Fruit fly (Drosophila melanogaster) whole organism, embryonic: Measurements from ENCODE around the gene Agpat3.
A peak's percentile ranks its signal among the peaks of the same experiment; 100 is the strongest.

Experiments
- Atf-2 ChIP-seq: fragments of 200-800 bp; sonication (Bioruptor generic); optimal IDR thresholded peaks from 2 replicates; lab custom pipeline; 2016; ENCODE audit warnings: missing biosample characterization, missing genetic modification characterization
- Blimp-1 ChIP-seq: fragments of 200-800 bp; sonication (Bioruptor generic); optimal IDR thresholded peaks from 3 replicates; lab custom pipeline; 2018; ENCODE audit warnings: missing biosample characterization, missing genetic modification characterization, mild to moderate bottlenecking, moderate library complexity, missing genetic modification reagents
- CG10321 ChIP-seq: fragments of 200-800 bp; sonication (Bioruptor generic); IDR thresholded peaks from 2 replicates; pipeline ENCODE4 v1.3.6; 2022; ENCODE audit warnings: missing biosample characterization, missing genetic modification characterization
- CG14441 ChIP-seq: fragments of 200-800 bp; sonication (Bioruptor generic); IDR thresholded peaks from 2 replicates; pipeline ENCODE4 v1.3.6; 2022; ENCODE audit warnings: missing biosample characterization, missing genetic modification characterization
- CG15073 ChIP-seq: fragments of 200-800 bp; sonication (Bioruptor generic); optimal IDR thresholded peaks from 2 replicates; lab custom pipeline; 2016; ENCODE audit warnings: missing biosample characterization, missing genetic modification characterization
- CG15514 ChIP-seq: fragments of 200-800 bp; sonication (Bioruptor generic); optimal IDR thresholded peaks from 3 replicates; lab custom pipeline; 2017; ENCODE audit warnings: missing biosample characterization, missing genetic modification characterization, mild to moderate bottlenecking, moderate library complexity, missing genetic modification reagents
- CG15696 ChIP-seq: fragments of 200-800 bp; sonication (Bioruptor generic); optimal IDR thresholded peaks from 2 replicates; lab custom pipeline; 2019; ENCODE audit warnings: missing biosample characterization, mild to moderate bottlenecking, missing genetic modification characterization, moderate library complexity
- CG2199 ChIP-seq: fragments of 200-800 bp; sonication (Bioruptor generic); IDR thresholded peaks from 3 replicates; pipeline ENCODE4 v1.3.6; 2022; ENCODE audit warnings: missing biosample characterization, missing genetic modification characterization
- CG2202 ChIP-seq: fragments of 200-800 bp; sonication (Bioruptor generic); optimal IDR thresholded peaks from 2 replicates; lab custom pipeline; 2018; ENCODE audit warnings: missing biosample characterization, mild to moderate bottlenecking, missing genetic modification characterization
- CG4282 ChIP-seq: fragments of 200-800 bp; sonication (Bioruptor generic); optimal IDR thresholded peaks from 2 replicates; lab custom pipeline; 2016; ENCODE audit warnings: missing biosample characterization, missing genetic modification characterization
- CG4404 ChIP-seq: fragments of 200-800 bp; sonication (Bioruptor generic); IDR thresholded peaks from 2 replicates; pipeline ENCODE4 v1.3.6; 2022; ENCODE audit warnings: missing biosample characterization, missing genetic modification characterization
- CG4820 ChIP-seq: fragments of 200-800 bp; sonication (Bioruptor generic); optimal IDR thresholded peaks from 3 replicates; lab custom pipeline; 2016; ENCODE audit warnings: missing biosample characterization, missing genetic modification characterization
- CG5180 ChIP-seq: fragments of 200-800 bp; sonication (Bioruptor generic); optimal IDR thresholded peaks from 3 replicates; lab custom pipeline; 2017; ENCODE audit warnings: missing biosample characterization, missing genetic modification characterization, mild to moderate bottlenecking, moderate library complexity, missing genetic modification reagents
- CG6654 ChIP-seq: fragments of 200-800 bp; sonication (Bioruptor generic); optimal IDR thresholded peaks from 2 replicates; lab custom pipeline; 2017; ENCODE audit warnings: missing biosample characterization, mild to moderate bottlenecking, missing genetic modification characterization
- CG7839 ChIP-seq: fragments of 200-800 bp; sonication (Bioruptor generic); optimal IDR thresholded peaks from 3 replicates; lab custom pipeline; 2018; ENCODE audit warnings: missing biosample characterization, mild to moderate bottlenecking, missing genetic modification characterization, moderate library complexity
- Camta ChIP-seq: fragments of 200-800 bp; sonication (Bioruptor generic); optimal IDR thresholded peaks from 2 replicates; lab custom pipeline; 2016; ENCODE audit warnings: missing biosample characterization, missing genetic modification characterization
- Deaf1 ChIP-seq: fragments of 200-800 bp; optimal IDR thresholded peaks from 3 replicates; lab custom pipeline; 2019; ENCODE audit warnings: missing biosample characterization, mild to moderate bottlenecking, missing genetic modification characterization, moderate library complexity
- Eip74EF ChIP-seq, 2 experiments: fragments of 200-800 bp in 1 of 2; fragments of >200 bp in 1 of 2; sonication (Bioruptor generic) in 1 of 2; optimal IDR thresholded peaks; 2 replicates each; lab custom pipeline; 2017 to 2019; ENCODE audit warnings: missing biosample characterization in 2 of 2, missing genetic modification characterization in 2 of 2, mild to moderate bottlenecking in 1 of 2, moderate library complexity in 1 of 2
- Kr ChIP-seq: fragments of 200-800 bp; sonication (Bioruptor generic); optimal IDR thresholded peaks from 2 replicates; lab custom pipeline; 2017; ENCODE audit warnings: missing biosample characterization, mild to moderate bottlenecking, missing genetic modification characterization
- Oaz ChIP-seq: fragments of 200-800 bp; sonication (Bioruptor generic); IDR thresholded peaks from 2 replicates; pipeline ENCODE4 v1.3.6; 2022; ENCODE audit warnings: missing biosample characterization, missing genetic modification characterization
- Opbp ChIP-seq: fragments of 200-800 bp; sonication (Bioruptor generic); IDR thresholded peaks from 3 replicates; pipeline ENCODE4 v1.3.6; 2022; ENCODE audit warnings: missing biosample characterization, missing genetic modification characterization; ENCODE audit not compliant: partially characterized antibody
- Rfx ChIP-seq: fragments of 200-800 bp; sonication (Bioruptor generic); IDR thresholded peaks from 2 replicates; pipeline ENCODE4 v1.3.6; 2022; ENCODE audit warnings: missing biosample characterization, missing genetic modification characterization
- Rx ChIP-seq: fragments of 200-800 bp; sonication (Bioruptor generic); IDR thresholded peaks from 2 replicates; pipeline ENCODE4 v1.3.6; 2022; ENCODE audit warnings: missing biosample characterization, missing genetic modification characterization
- Trl ChIP-seq, 3 experiments: fragments of >200 bp in 2 of 3; fragments of 200-800 bp in 1 of 3; sonication (Bioruptor generic) in 1 of 3; optimal IDR thresholded peaks; 2 replicates in 1 of 3; 3 replicates in 2 of 3; lab custom pipeline; 2016 to 2017; ENCODE audit warnings: missing biosample characterization in 1 of 3, missing genetic modification characterization in 1 of 3
- bbx ChIP-seq: fragments of 200-800 bp; sonication (Bioruptor generic); IDR thresholded peaks from 2 replicates; pipeline ENCODE4 v1.3.6; 2022; ENCODE audit warnings: missing biosample characterization, missing genetic modification characterization; ENCODE audit not compliant: partially characterized antibody
- bcd ChIP-seq: fragments of 200-800 bp; sonication (Bioruptor generic); optimal IDR thresholded peaks from 2 replicates; lab custom pipeline; 2017; ENCODE audit warnings: missing biosample characterization, mild to moderate bottlenecking, missing genetic modification characterization
- cad ChIP-seq: fragments of >200 bp; optimal IDR thresholded peaks from 2 replicates; lab custom pipeline; 2017; ENCODE audit warnings: missing biosample characterization, missing genetic modification characterization
- chinmo ChIP-seq: fragments of 200-800 bp; sonication (Bioruptor generic); IDR thresholded peaks from 4 replicates; pipeline ENCODE4 v1.3.6; 2022; ENCODE audit warnings: missing biosample characterization, missing genetic modification characterization; ENCODE audit not compliant: partially characterized antibody
- crc ChIP-seq: fragments of 200-800 bp; sonication (Bioruptor generic); optimal IDR thresholded peaks from 2 replicates; lab custom pipeline; 2016; ENCODE audit warnings: missing biosample characterization, missing genetic modification characterization
- exex ChIP-seq: fragments of 200-800 bp; sonication (Bioruptor generic); optimal IDR thresholded peaks from 4 replicates; lab custom pipeline; 2018; ENCODE audit warnings: missing biosample characterization, mild to moderate bottlenecking, missing genetic modification characterization, moderate library complexity
- jumu ChIP-seq: fragments of 200-800 bp; sonication (Bioruptor generic); optimal IDR thresholded peaks from 3 replicates; lab custom pipeline; 2016; ENCODE audit warnings: missing biosample characterization, missing genetic modification characterization
- ken ChIP-seq: fragments of 200-800 bp; sonication (Bioruptor generic); IDR thresholded peaks from 3 replicates; pipeline ENCODE4 v1.3.6; 2022; ENCODE audit warnings: missing biosample characterization, missing genetic modification characterization
- maf-S ChIP-seq: fragments of 200-800 bp; sonication (Bioruptor generic); optimal IDR thresholded peaks from 2 replicates; lab custom pipeline; 2016; ENCODE audit warnings: missing biosample characterization, missing genetic modification characterization
- mirr ChIP-seq: fragments of 200-800 bp; sonication (Bioruptor generic); optimal IDR thresholded peaks from 3 replicates; lab custom pipeline; 2018; ENCODE audit warnings: missing biosample characterization, mild to moderate bottlenecking, missing genetic modification characterization
- nau ChIP-seq: fragments of 200-800 bp; sonication (Bioruptor generic); optimal IDR thresholded peaks from 3 replicates; lab custom pipeline; 2017; ENCODE audit warnings: missing biosample characterization, mild to moderate bottlenecking, missing genetic modification characterization, missing genetic modification reagents
- oc ChIP-seq: fragments of 200-800 bp; sonication (Bioruptor generic); optimal IDR thresholded peaks from 2 replicates; lab custom pipeline; 2018; ENCODE audit warnings: missing biosample characterization, mild to moderate bottlenecking, missing genetic modification characterization, moderate library complexity
- sens ChIP-seq: fragments of 200-800 bp; sonication (Bioruptor generic); peaks from one replicate; lab custom pipeline; 2016; ENCODE audit warnings: missing biosample characterization, missing genetic modification characterization
- slbo ChIP-seq: fragments of 200-800 bp; sonication (Bioruptor generic); IDR thresholded peaks from 2 replicates; pipeline ENCODE4 v1.3.6; 2022; ENCODE audit warnings: missing biosample characterization, missing genetic modification characterization
- sob ChIP-seq: fragments of 200-800 bp; sonication (Bioruptor generic); IDR thresholded peaks from 2 replicates; pipeline ENCODE4 v1.3.6; 2022; ENCODE audit warnings: missing biosample characterization, missing genetic modification characterization
- tin ChIP-seq: fragments of 200-800 bp; sonication (Bioruptor generic); optimal IDR thresholded peaks from 3 replicates; lab custom pipeline; 2016; ENCODE audit warnings: missing biosample characterization, missing genetic modification characterization
- ttk ChIP-seq: fragments of 200-800 bp; sonication (Bioruptor generic); IDR thresholded peaks from 2 replicates; pipeline ENCODE4 v2.1.2; 2022; ENCODE audit warnings: missing biosample characterization, missing genetic modification characterization
- unc-4 ChIP-seq: fragments of 200-800 bp; sonication (Bioruptor generic); IDR thresholded peaks from 2 replicates; pipeline ENCODE4 v1.3.6; 2022; ENCODE audit warnings: missing biosample characterization, missing genetic modification characterization; ENCODE audit not compliant: partially characterized antibody
- vvl ChIP-seq: fragments of 200-800 bp; sonication (Bioruptor generic); IDR thresholded peaks from 2 replicates; pipeline ENCODE4 v1.3.6; 2022; ENCODE audit warnings: missing biosample characterization, missing genetic modification characterization
- wek ChIP-seq: fragments of 200-800 bp; sonication (Bioruptor generic); optimal IDR thresholded peaks from 3 replicates; lab custom pipeline; 2018; ENCODE audit warnings: missing biosample characterization, mild to moderate bottlenecking, missing genetic modification characterization, moderate library complexity

The Agpat3 gene

DNA sequence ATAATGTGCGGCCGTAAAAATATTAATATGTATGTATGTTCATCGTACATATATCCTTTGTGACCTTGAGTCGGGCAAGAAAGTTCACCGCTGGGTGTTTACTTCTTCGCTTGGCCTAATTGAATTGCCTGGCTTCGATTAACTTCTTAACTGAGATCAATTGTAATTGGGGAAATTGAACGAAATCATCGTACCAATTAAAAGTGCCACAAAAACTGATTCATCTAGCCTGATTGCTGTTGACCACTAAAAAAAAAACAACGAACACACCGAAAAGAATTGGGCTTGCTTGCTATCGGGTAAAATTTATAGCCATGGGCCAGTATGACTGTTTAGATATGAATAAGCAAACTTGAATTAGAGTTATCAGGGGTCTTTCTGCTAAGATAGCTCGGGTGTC is 16.5 kb upstream of the Agpat3 start:
- TF ChIP-seq CG10321 (no peak), tin (GFP tag; lab: Kevin White, UChicago) (no peak), mirr (peak; percentile 24), sob (peak; percentile 15; the same call in 1 of the 2 replicates), CG15696 (tag; lab: Kevin White, UChicago) (no peak), exex (peak; percentile 49), CG2199 (GFP tag; lab: Robert Waterston, UW) (peak; percentile 77; the same call in 1 of the 3 replicates), sens (GFP tag; lab: Kevin White, UChicago) (peak; percentile 52), crc (no peak), bbx (GFP tag; lab: Robert Waterston, UW) (peak; percentile 39; the same call in 1 of the 2 replicates), CG15514 (GFP tag; lab: Kevin White, UChicago) (peak; percentile 9)
- TF ChIP-seq, all 482 proteins: peak for 7

DNA sequence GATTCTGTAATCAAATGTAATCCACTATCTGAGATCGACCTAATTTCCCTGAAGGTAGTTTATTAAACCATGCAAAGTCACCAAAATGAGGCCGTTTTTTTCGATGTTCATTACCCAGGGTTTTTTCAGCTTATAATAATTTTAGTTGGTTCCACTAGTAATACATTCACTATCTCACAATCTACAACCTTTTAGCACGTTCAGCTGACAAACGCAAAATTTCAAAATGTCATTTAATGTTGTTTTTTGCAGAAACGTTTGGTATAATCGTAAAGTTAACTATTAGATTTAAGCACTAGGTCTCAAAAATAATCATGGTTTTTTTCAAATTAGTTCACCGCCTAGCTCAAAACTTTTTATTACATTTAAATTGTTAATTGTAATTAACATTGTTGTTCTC is 14.4 kb upstream of the Agpat3 start, which contains the start of gene CG44836:
CG44836 (minus strand) TSS at position 101 of the 400 bp plus-strand sequence.
- no peak for TF ChIP-seq jumu
- no peak for TF ChIP-seq maf-S (GFP tag; lab: Kevin White, UChicago)
- TF ChIP-seq CG4282 = no peak
- TF ChIP-seq CG7839 (tag; lab: Kevin White, UChicago) = no peak
- TF ChIP-seq CG15073 (GFP tag; lab: Kevin White, UChicago) = no peak
- TF ChIP-seq nau (GFP tag; lab: Kevin White, UChicago) = no peak
- TF ChIP-seq Trl (optimal IDR thresholded peaks at IDR 0.05; lab: Kevin White, UChicago) = no peak
- no peak for TF ChIP-seq Trl (GFP tag; optimal IDR thresholded peaks at IDR 0.05; lab: Kevin White, UChicago)
- TF ChIP-seq CG6654 (GFP tag; lab: Kevin White, UChicago) = no peak
- TF ChIP-seq, all 482 proteins: peak for 0

DNA sequence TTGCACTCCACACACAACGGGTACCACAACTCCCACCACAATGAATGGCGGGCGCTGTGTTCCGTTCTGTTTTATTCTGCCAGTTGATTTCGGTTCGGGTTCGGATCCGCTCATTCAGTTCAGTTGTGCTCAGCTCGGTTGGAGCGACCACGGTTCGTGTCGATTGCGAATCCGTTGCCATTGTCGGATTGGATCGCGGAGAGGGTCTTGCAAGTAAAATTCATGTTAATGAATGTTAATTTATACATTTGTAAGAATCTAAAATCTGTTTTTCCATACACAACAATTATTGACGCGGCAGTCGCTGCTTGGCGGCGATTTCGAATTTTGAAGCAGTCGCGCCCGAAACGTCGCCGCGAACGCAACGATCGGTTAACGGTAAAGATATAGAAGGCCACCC is 8.7 kb upstream of the Agpat3 start, which contains the start of gene Gagr:
Gagr (plus strand) TSS at position 81 of the 400 bp plus-strand sequence.
- TF ChIP-seq Kr (no peak), Eip74EF (GFP tag; optimal IDR thresholded peaks at IDR 0.05; lab: Kevin White, UChicago) (no peak), Oaz (GFP tag; lab: Robert Waterston, UW) (no peak), unc-4 (GFP tag; lab: Robert Waterston, UW) (no peak), Rx (0 out of 2 replicates have a peak, but pooled peaks have one; percentile 10), oc (tag; lab: Kevin White, UChicago) (no peak), CG2202 (tag; lab: Kevin White, UChicago) (no peak), CG4404 (GFP tag; lab: Robert Waterston, UW) (no peak), ttk (no peak), Opbp (GFP tag; lab: Robert Waterston, UW) (no peak), CG4820 (GFP tag; lab: Kevin White, UChicago) (no peak), bcd (GFP tag; lab: Kevin White, UChicago) (no peak), CG14441 (no peak), Deaf1 (tag; lab: Kevin White, UChicago) (peak; percentile 77), cad (GFP tag; lab: Kevin White, UChicago) (no peak), CG5180 (peak; percentile 40), ken (GFP tag; lab: Robert Waterston, UW) (no peak), chinmo (0 out of 4 replicates have a peak, but pooled peaks have one; percentile 60), Rfx (GFP tag; lab: Robert Waterston, UW) (0 out of 2 replicates have a peak, but pooled peaks have one; percentile 22), slbo (GFP tag; lab: Robert Waterston, UW) (0 out of 2 replicates have a peak, but pooled peaks have one; percentile 25), Blimp-1 (GFP tag; lab: Kevin White, UChicago) (no peak), vvl (GFP tag; lab: Robert Waterston, UW) (peak; percentile 65; the same call in 1 of the 2 replicates), wek (GFP tag; lab: Kevin White, UChicago) (no peak), Atf-2 (no peak), Camta (no peak)
